Fruit fly (Drosophila melanogaster) whole organism: Measurements from ENCODE around the gene CG5500.

Experiments
- CG8478 ChIP-seq: fragments of >200 bp; optimal IDR thresholded peaks from 2 replicates; lab custom pipeline; 2018; ENCODE audit warnings: inconsistent platforms
- Dll ChIP-seq: fragments of >200 bp; optimal IDR thresholded peaks from 2 replicates; lab custom pipeline; 2017
- EcR ChIP-seq, 2 experiments: fragments of >200 bp; optimal IDR thresholded peaks; 2 replicates each; lab custom pipeline; 2017; ENCODE audit warnings: missing biosample characterization in 2 of 2, missing genetic modification characterization in 2 of 2, missing genetic modification reagents in 2 of 2
- pan ChIP-seq: fragments of >200 bp; optimal IDR thresholded peaks from 2 replicates; lab custom pipeline; 2017
- psq ChIP-seq: fragments of >200 bp; optimal IDR thresholded peaks from 2 replicates; lab custom pipeline; 2017
- usp ChIP-seq: fragments of >200 bp; optimal IDR thresholded peaks from 2 replicates; lab custom pipeline; 2017; ENCODE audit warnings: missing biosample characterization, missing genetic modification characterization, mixed read lengths

dm6 chr3R:26866577-26867456, 9.6 kb upstream of the CG5500 start, which contains the start of the genes ball and His2Av:
- TF ChIP-seq usp (GFP tag; lab: Kevin White, UChicago) (no peak), CG8478 (lab: Kevin White, UChicago) (no peak), EcR (GFP tag; optimal IDR thresholded peaks at IDR 0.05; lab: Kevin White, UChicago) (no peak), psq (no peak), pan (lab: Kevin White, UChicago) (no peak), Dll (lab: Kevin White, UChicago) (no peak)
